Worm (Caenorhabditis elegans) whole organism, early embryonic: ENCODE results near the gene wsp-1.

ENCODE experiments used
- F13C5.2 ChIP-seq: sonication (generic microtip); optimal IDR thresholded peaks from 2 replicates; lab custom pipeline; 2017; ENCODE audit warnings: mild to moderate bottlenecking, missing genetic modification characterization, inconsistent platforms, missing compliant biosample characterization
- ama-1 ChIP-seq: fragments of 150-350 bp; optimal IDR thresholded peaks from 2 replicates; lab custom pipeline; 2014
- ceh-13 ChIP-seq: fragments of 200-800 bp; sonication (Bioruptor generic); optimal IDR thresholded peaks from 2 replicates; lab custom pipeline; 2018; ENCODE audit warnings: mild to moderate bottlenecking, missing genetic modification characterization, missing compliant biosample characterization
- flt-1 ChIP-seq: fragments of 200-800 bp; sonication (Bioruptor generic); IDR thresholded peaks from 2 replicates; pipeline ENCODE4 v1.3.6; 2022; ENCODE audit warnings: missing genetic modification characterization, missing compliant biosample characterization
- hmbx-1 ChIP-seq: sonication (generic microtip); optimal IDR thresholded peaks from 2 replicates; lab custom pipeline; 2016; ENCODE audit warnings: mild to moderate bottlenecking, missing genetic modification characterization, missing compliant biosample characterization
- hmg-4 ChIP-seq: fragments of 200-800 bp; sonication (Bioruptor generic); optimal IDR thresholded peaks from 2 replicates; lab custom pipeline; 2018; ENCODE audit warnings: mild to moderate bottlenecking, missing genetic modification characterization, missing compliant biosample characterization
- scrt-1 ChIP-seq: fragments of 200-800 bp; sonication (Bioruptor generic); IDR thresholded peaks from 2 replicates; pipeline ENCODE4 v1.3.6; 2022; ENCODE audit warnings: missing genetic modification characterization, missing compliant biosample characterization
- sea-1 ChIP-seq: fragments of 200-800 bp; sonication (Bioruptor generic); conservative IDR thresholded peaks from 2 replicates; pipeline ENCODE4 v1.3.6; 2022; ENCODE audit warnings: missing genetic modification characterization, missing compliant biosample characterization
- tbx-11 ChIP-seq: fragments of 200-800 bp; sonication (Bioruptor generic); IDR thresholded peaks from 2 replicates; pipeline ENCODE4 v1.3.6; 2022; ENCODE audit warnings: missing genetic modification characterization, missing compliant biosample characterization
- tbx-37 ChIP-seq: fragments of 200-800 bp; sonication (Bioruptor generic); conservative IDR thresholded peaks from 2 replicates; pipeline ENCODE4 v1.3.6; 2022; ENCODE audit warnings: missing genetic modification reagents, missing genetic modification characterization, missing compliant biosample characterization

- TF ChIP-seq hmbx-1 (tag; lab: Kevin White, UChicago) (no peak), tbx-11 (GFP tag; lab: Robert Waterston, UW) (no peak), ama-1 (no peak), tbx-37 (GFP tag; lab: Robert Waterston, UW) (no peak), ceh-13 (GFP tag; lab: Kevin White, UChicago) (no peak), flt-1 (GFP tag; lab: Robert Waterston, UW) (no peak), scrt-1 (no peak), F13C5.2 (no peak), sea-1 (GFP tag; lab: Robert Waterston, UW) (no peak), hmg-4 (GFP tag; lab: Kevin White, UChicago) (no peak)
These were observed 40.8 kb upstream of the wsp-1 start for ce11 chrIV:8239584-8239983.
